Worm (Caenorhabditis elegans) whole organism, mixed stage, embryonic: Measurements from ENCODE around the gene ttr-40.
A peak's percentile ranks its signal among the peaks of the same experiment; 100 is the strongest.

Source experiments
- M03D4.4 ChIP-seq: sonication (generic microtip); optimal IDR thresholded peaks from 2 replicates; lab custom pipeline; 2017; ENCODE audit warnings: mild to moderate bottlenecking, missing genetic modification characterization, missing compliant biosample characterization
- bed-3 ChIP-seq: fragments of 200-800 bp; sonication (Bioruptor generic); optimal IDR thresholded peaks from 3 replicates; lab custom pipeline; 2018; ENCODE audit warnings: mild to moderate bottlenecking, missing genetic modification characterization, moderate library complexity, missing compliant biosample characterization
- blmp-1 ChIP-seq: fragments of 150-350 bp; optimal IDR thresholded peaks from 2 replicates; lab custom pipeline; 2014; ENCODE audit warnings: missing biosample characterization, missing genetic modification characterization
- ceh-39 ChIP-seq: fragments of 150-350 bp; optimal IDR thresholded peaks from 2 replicates; lab custom pipeline; 2014; ENCODE audit warnings: missing biosample characterization, missing genetic modification characterization
- ceh-43 ChIP-seq: fragments of 200-800 bp; sonication (Bioruptor generic); optimal IDR thresholded peaks from 2 replicates; lab custom pipeline; 2018; ENCODE audit warnings: mild to moderate bottlenecking, missing genetic modification characterization, moderate library complexity, missing compliant biosample characterization
- ceh-83 ChIP-seq: fragments of 200-800 bp; sonication (Bioruptor generic); optimal IDR thresholded peaks from 2 replicates; lab custom pipeline; 2018; ENCODE audit warnings: mild to moderate bottlenecking, missing genetic modification characterization, missing compliant biosample characterization
- ces-1 ChIP-seq: fragments of 150-350 bp; optimal IDR thresholded peaks from 2 replicates; lab custom pipeline; 2014; ENCODE audit warnings: missing biosample characterization, missing genetic modification reagents, missing genetic modification characterization
- cnd-1 ChIP-seq: fragments of 200-800 bp; sonication (Bioruptor generic); optimal IDR thresholded peaks from 2 replicates; lab custom pipeline; 2018; ENCODE audit warnings: mild to moderate bottlenecking, missing genetic modification characterization, missing compliant biosample characterization
- elt-1 ChIP-seq: sonication (generic microtip); optimal IDR thresholded peaks from 2 replicates; lab custom pipeline; 2017; ENCODE audit warnings: missing genetic modification characterization, mild to moderate bottlenecking, missing compliant biosample characterization, antibody characterized with exemption, moderate library complexity, borderline replicate concordance; ENCODE audit not compliant: insufficient read depth
- flh-1 ChIP-seq: fragments of 200-800 bp; sonication (Bioruptor generic); optimal IDR thresholded peaks from 2 replicates; lab custom pipeline; 2018; ENCODE audit warnings: mild to moderate bottlenecking, missing genetic modification characterization, moderate library complexity, missing compliant biosample characterization
- ham-2 ChIP-seq: fragments of 200-800 bp; sonication (Bioruptor generic); optimal IDR thresholded peaks from 2 replicates; lab custom pipeline; 2018; ENCODE audit warnings: mild to moderate bottlenecking, missing genetic modification characterization, missing compliant biosample characterization
- hlh-1 ChIP-seq: fragments of 150-350 bp; optimal IDR thresholded peaks from 2 replicates; lab custom pipeline; 2014; ENCODE audit warnings: missing biosample characterization, missing genetic modification reagents, missing genetic modification characterization
- lin-13 ChIP-seq: fragments of 150-350 bp; optimal IDR thresholded peaks from 2 replicates; lab custom pipeline; 2014; ENCODE audit warnings: missing biosample characterization, missing genetic modification characterization
- lsy-2 ChIP-seq: fragments of 150-350 bp; optimal IDR thresholded peaks from 2 replicates; lab custom pipeline; 2014; ENCODE audit warnings: missing biosample characterization, missing genetic modification characterization
- mab-5 ChIP-seq: fragments of 150-350 bp; optimal IDR thresholded peaks from 2 replicates; lab custom pipeline; 2014; ENCODE audit warnings: missing biosample characterization, missing genetic modification characterization
- mep-1 ChIP-seq: fragments of 150-350 bp; optimal IDR thresholded peaks from 2 replicates; lab custom pipeline; 2017; ENCODE audit warnings: missing biosample characterization, missing genetic modification reagents, missing genetic modification characterization, inconsistent platforms
- mls-2 ChIP-seq: sonication (generic microtip); optimal IDR thresholded peaks from 2 replicates; lab custom pipeline; 2016; ENCODE audit warnings: mild to moderate bottlenecking, missing genetic modification characterization, moderate library complexity, missing compliant biosample characterization
- nhr-12 ChIP-seq: fragments of 150-350 bp; optimal IDR thresholded peaks from 2 replicates; lab custom pipeline; 2014; ENCODE audit warnings: missing biosample characterization, missing genetic modification characterization
- nhr-2 ChIP-seq: fragments of 150-350 bp; optimal IDR thresholded peaks from 2 replicates; lab custom pipeline; 2014; ENCODE audit warnings: missing biosample characterization, missing genetic modification characterization
- nhr-237 ChIP-seq: fragments of 150-350 bp; optimal IDR thresholded peaks from 2 replicates; lab custom pipeline; 2014; ENCODE audit warnings: missing biosample characterization, missing genetic modification characterization
- nhr-28 ChIP-seq: fragments of 150-350 bp; optimal IDR thresholded peaks from 2 replicates; lab custom pipeline; 2014; ENCODE audit warnings: missing biosample characterization, missing genetic modification characterization
- nhr-76 ChIP-seq: sonication (generic microtip); optimal IDR thresholded peaks from 2 replicates; lab custom pipeline; 2017; ENCODE audit warnings: missing biosample characterization, missing genetic modification characterization
- pha-4 ChIP-seq: fragments of 150-350 bp; optimal IDR thresholded peaks from 2 replicates; lab custom pipeline; 2018; ENCODE audit warnings: missing biosample characterization, missing genetic modification reagents, missing genetic modification characterization
- sem-2 ChIP-seq: fragments of 200-800 bp; sonication (Bioruptor generic); optimal IDR thresholded peaks from 2 replicates; lab custom pipeline; 2018; ENCODE audit warnings: mild to moderate bottlenecking, missing genetic modification characterization, missing compliant biosample characterization
- sptf-1 ChIP-seq: sonication (generic microtip); optimal IDR thresholded peaks from 2 replicates; lab custom pipeline; 2017; ENCODE audit warnings: mild to moderate bottlenecking, missing genetic modification characterization, moderate library complexity, missing compliant biosample characterization
- tbx-8 ChIP-seq: fragments of 200-800 bp; sonication (Bioruptor generic); optimal IDR thresholded peaks from 2 replicates; lab custom pipeline; 2018; ENCODE audit warnings: mild to moderate bottlenecking, missing genetic modification characterization, moderate library complexity, missing compliant biosample characterization
- unc-120 ChIP-seq: sonication (generic microtip); optimal IDR thresholded peaks from 2 replicates; lab custom pipeline; 2017; ENCODE audit warnings: missing genetic modification characterization, missing compliant biosample characterization; ENCODE audit not compliant: poor library complexity, severe bottlenecking
- unc-39 ChIP-seq: fragments of 150-350 bp; optimal IDR thresholded peaks from 2 replicates; lab custom pipeline; 2014; ENCODE audit warnings: missing biosample characterization, missing genetic modification characterization
- zip-8 ChIP-seq: fragments of 150-350 bp; optimal IDR thresholded peaks from 2 replicates; lab custom pipeline; 2014; ENCODE audit warnings: missing biosample characterization, missing genetic modification characterization

ttr-40 gene

DNA sequence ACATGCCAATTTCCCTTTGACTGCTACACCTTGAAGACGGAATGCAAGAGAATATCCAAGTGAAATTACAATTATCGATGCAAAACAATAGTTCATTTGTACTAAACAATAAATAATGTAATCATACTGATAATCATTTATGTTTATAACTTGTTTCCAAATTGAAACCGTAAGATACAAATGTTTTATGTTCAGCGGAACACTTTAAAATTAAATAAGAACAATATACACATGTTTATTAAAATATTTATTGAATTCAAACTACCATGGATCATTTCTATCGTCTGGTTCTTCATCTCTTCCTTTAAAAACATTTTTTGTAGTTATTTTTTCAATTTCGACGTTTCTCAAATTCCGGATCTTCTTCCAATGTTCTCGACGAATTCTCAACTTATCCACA lies at the start of gene ttr-40:
TSS of gene ttr-40 (minus strand) at position 101 of the 400 bp plus-strand sequence.
- no peak for TF ChIP-seq lsy-2 (tag; lab: Kevin White, UChicago)
- no peak for TF ChIP-seq nhr-2 (tag; lab: Kevin White, UChicago)
- TF ChIP-seq ham-2, result no peak
- no peak for TF ChIP-seq ceh-39 (tag; lab: Kevin White, UChicago)
- TF ChIP-seq nhr-28, result no peak
- TF ChIP-seq mls-2, result no peak
- TF ChIP-seq zip-8 (tag; lab: Kevin White, UChicago), result no peak
- TF ChIP-seq flh-1, result no peak
- TF ChIP-seq nhr-76 (tag; lab: Kevin White, UChicago), result no peak
- TF ChIP-seq M03D4.4 (tag; lab: Kevin White, UChicago), result no peak
- no peak for TF ChIP-seq pha-4
- TF ChIP-seq, all 35 proteins: peak for 0

DNA sequence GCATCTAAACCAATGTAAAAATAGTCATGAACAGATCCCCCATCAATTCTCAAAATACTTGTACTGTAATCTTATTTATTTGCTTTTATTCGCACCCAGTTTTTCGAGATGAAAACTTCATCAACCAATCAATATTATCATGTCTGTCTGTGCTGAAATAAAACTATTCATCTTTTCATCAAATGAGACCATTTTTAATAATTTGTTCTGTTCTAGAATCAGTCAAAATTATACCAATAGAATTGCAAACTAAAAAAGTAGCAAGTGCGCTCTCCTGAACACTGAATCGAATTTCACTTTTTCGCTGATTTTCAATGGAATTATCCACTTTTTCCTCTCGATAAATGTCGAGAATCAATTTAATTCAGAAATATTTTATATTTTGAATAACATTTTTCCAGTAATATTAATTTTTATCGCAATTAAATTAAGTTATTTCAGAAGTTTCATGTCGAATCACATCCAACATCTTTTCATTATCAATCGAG lies 44.7 kb upstream of the ttr-40 start, which contains the start of gene trpp-4:
TSS of gene trpp-4 (plus strand) at position 442 of the 488 bp plus-strand sequence.
- TF ChIP-seq unc-120 (tag; lab: Kevin White, UChicago) (no peak), ces-1 (GFP tag; lab: Kevin White, UChicago) (peak; percentile 85)
- TF ChIP-seq, all 35 proteins: peak for 1

DNA sequence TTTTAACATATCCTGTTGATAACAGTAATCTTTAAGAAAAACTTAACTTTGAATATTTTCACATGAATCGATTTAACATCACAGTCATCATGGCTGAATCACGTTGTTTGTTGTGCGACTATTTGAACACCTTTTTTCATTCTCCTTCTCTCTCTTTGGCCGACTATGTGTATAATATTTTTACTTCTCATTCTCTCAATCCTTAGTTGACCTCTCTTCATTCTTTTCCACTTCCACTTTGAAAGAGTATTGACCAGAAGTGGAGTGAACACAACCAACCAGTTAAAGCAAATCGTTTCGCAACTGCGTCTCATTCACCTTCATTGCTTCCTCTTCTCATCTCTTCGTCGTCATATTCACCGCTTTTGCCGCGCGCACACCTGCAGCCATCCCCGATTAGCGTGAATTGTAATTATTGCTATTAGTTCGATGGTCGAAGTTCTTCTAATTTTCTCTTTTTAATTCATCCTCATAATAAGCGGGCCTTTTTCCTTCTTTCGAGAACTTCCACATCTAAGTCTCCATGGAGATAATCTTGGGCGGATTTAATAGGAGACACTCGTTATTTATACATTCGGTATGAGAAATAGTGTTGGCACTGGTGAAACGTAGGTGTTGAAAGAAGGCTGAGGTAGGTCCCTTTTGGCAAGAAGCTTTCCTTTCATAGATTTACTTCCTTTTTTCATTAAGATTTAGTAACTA lies 39.8 kb upstream of the ttr-40 start:
- TF ChIP-seq ceh-83 (no peak), ceh-43 (GFP tag; lab: Kevin White, UChicago) (peak; percentile 45), ham-2 (peak; percentile 90), mls-2 (peak; percentile 51)

DNA sequence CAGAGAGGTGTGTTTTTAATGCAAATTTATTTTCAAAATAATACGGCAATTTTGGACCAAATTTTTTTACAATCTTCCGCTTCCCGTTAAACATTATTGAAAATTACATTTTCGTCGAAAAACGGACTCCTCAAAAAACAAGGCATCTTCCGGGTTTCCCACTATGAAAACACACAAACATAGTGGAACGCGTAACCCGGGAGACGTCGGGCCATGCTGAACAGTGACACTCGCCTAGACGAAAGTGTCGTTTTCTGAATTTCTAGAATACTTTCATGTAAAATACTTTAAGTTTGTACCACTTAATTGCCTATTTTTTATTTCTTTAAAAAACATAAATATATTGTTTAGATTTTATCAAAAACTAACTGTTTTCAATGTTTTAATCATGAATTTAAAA lies 36.7 kb upstream of the ttr-40 start:
- TF ChIP-seq pha-4, result no peak
- no peak for TF ChIP-seq mab-5 (tag; lab: Kevin White, UChicago)
- TF ChIP-seq mep-1 (tag; lab: Kevin White, UChicago), result no peak
- TF ChIP-seq unc-39 (tag; lab: Kevin White, UChicago), result no peak
- no peak for TF ChIP-seq tbx-8 (GFP tag; lab: Kevin White, UChicago)
- no peak for TF ChIP-seq unc-120 (tag; lab: Kevin White, UChicago)
- TF ChIP-seq ceh-83, result no peak
- no peak for TF ChIP-seq mls-2
- TF ChIP-seq flh-1, result no peak
- TF ChIP-seq ceh-39 (tag; lab: Kevin White, UChicago), result no peak
- no peak for TF ChIP-seq lin-13 (tag; lab: Kevin White, UChicago)
- no peak for TF ChIP-seq zip-8 (tag; lab: Kevin White, UChicago)
- TF ChIP-seq sptf-1 (tag; lab: Kevin White, UChicago), result no peak
- TF ChIP-seq sem-2 (GFP tag; lab: Kevin White, UChicago), result no peak
- TF ChIP-seq, all 35 proteins: peak for 0

DNA sequence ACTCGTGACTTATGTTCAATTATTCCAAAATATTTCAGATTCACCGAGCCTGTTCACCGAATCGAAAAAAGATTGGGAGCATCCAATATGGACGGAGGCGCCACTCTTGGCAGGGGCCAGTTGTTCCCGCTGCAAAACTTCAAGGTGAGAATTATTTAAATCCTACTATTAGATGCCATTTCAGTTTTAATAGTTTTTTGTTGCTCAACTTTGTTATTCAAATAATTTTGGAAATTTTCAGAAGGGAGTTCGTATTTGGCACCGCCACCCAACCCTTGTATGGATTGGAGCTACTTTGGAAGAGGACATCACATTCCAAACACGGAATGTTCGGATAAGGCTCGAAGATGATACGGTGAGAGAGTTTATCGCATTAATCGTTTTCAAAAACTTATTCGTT lies 30.9 kb upstream of the ttr-40 start, which contains the start of gene hum-2:
TSS of gene hum-2 (plus strand) at position 33 of the 400 bp plus-strand sequence.
- no peak for TF ChIP-seq cnd-1 (tag; lab: Kevin White, UChicago)
- no peak for TF ChIP-seq hlh-1 (tag; lab: Kevin White, UChicago)
- TF ChIP-seq blmp-1 (tag; lab: Kevin White, UChicago), result no peak
- TF ChIP-seq unc-120 (tag; lab: Kevin White, UChicago), result no peak
- no peak for TF ChIP-seq elt-1 (tag; lab: Kevin White, UChicago)
- TF ChIP-seq nhr-237 (tag; lab: Kevin White, UChicago), result no peak
- no peak for TF ChIP-seq pha-4
- TF ChIP-seq lin-13 (tag; lab: Kevin White, UChicago), result no peak
- TF ChIP-seq nhr-28, result no peak
- TF ChIP-seq bed-3 (GFP tag; lab: Kevin White, UChicago), result no peak
- TF ChIP-seq nhr-12 (tag; lab: Kevin White, UChicago), result no peak
- no peak for TF ChIP-seq M03D4.4 (tag; lab: Kevin White, UChicago)
- TF ChIP-seq ces-1 (GFP tag; lab: Kevin White, UChicago), result no peak
- TF ChIP-seq lsy-2 (tag; lab: Kevin White, UChicago), result no peak
- no peak for TF ChIP-seq sptf-1 (tag; lab: Kevin White, UChicago)
- TF ChIP-seq unc-39 (tag; lab: Kevin White, UChicago), result no peak
